Worm (Caenorhabditis elegans) whole organism, late embryonic: ENCODE measurements around the gene fbxa-138.

ENCODE experiments used
- ama-1 ChIP-seq: fragments of 150-350 bp; optimal IDR thresholded peaks from 2 replicates; lab custom pipeline; 2014
- eyg-1 ChIP-seq: sonication (generic microtip); optimal IDR thresholded peaks from 2 replicates; lab custom pipeline; 2016; ENCODE audit warnings: missing genotype, missing genetic modification characterization, missing compliant biosample characterization
- gmeb-2 ChIP-seq: sonication (generic microtip); optimal IDR thresholded peaks from 2 replicates; lab custom pipeline; 2016; ENCODE audit warnings: missing genetic modification characterization, inconsistent platforms, missing compliant biosample characterization

ce11 chrIII:1354523-1354922, 29.5 kb downstream of the fbxa-138 start:
- TF ChIP-seq eyg-1 (tag; lab: Kevin White, UChicago) (no peak), gmeb-2 (tag; lab: Kevin White, UChicago) (no peak), ama-1 (lab: Kevin White, UChicago) (no peak)
